Worm (Caenorhabditis elegans) whole organism, L4 larva: ENCODE data around the gene Y7A9D.1.

Source experiments
- aly-2 ChIP-seq: sonication (generic microtip); optimal IDR thresholded peaks from 2 replicates; lab custom pipeline; 2018; ENCODE audit warnings: missing biosample characterization, missing genetic modification characterization
- hlh-30 ChIP-seq: sonication (generic microtip); optimal IDR thresholded peaks from 2 replicates; lab custom pipeline; 2017; ENCODE audit warnings: antibody characterized with exemption, mild to moderate bottlenecking, missing genetic modification characterization, missing compliant biosample characterization; ENCODE audit not compliant: insufficient read depth
- nhr-42 ChIP-seq: fragments of 200-800 bp; sonication (Bioruptor generic); IDR thresholded peaks from 2 replicates; pipeline ENCODE4 v1.3.6; 2022; ENCODE audit warnings: missing genetic modification characterization, missing compliant biosample characterization
- zip-2 ChIP-seq: fragments of 150-350 bp; optimal IDR thresholded peaks from 2 replicates; lab custom pipeline; 2014; ENCODE audit warnings: missing biosample characterization, missing genetic modification characterization

DNA sequence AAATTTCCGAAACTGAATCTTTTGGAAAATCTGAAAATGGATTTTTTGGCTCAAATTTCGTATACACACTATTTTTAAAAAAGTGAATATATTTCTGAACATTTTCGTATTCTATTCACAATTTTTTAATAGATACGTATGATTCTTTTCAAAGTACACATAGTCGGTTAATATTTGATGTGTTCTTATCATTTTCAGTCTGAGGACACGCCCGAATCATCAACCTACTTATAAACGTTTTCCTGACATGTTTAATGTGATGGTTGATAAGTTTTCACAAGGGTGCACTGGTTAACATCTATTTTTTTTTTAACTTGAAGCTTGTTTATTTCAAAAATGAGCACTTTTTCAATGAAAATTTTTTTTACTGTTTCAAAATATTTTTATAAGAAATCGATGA lies 17.4 kb downstream of the Y7A9D.1 start:
- no peak for TF ChIP-seq aly-2 (tag; lab: Kevin White, UChicago)
- no peak for TF ChIP-seq nhr-42 (GFP tag; lab: Robert Waterston, UW)
- TF ChIP-seq zip-2 (tag; lab: Kevin White, UChicago) = no peak
- TF ChIP-seq hlh-30 (tag; lab: Kevin White, UChicago) = no peak
